Worm (Caenorhabditis elegans) whole organism, L1 larva: Measurements from ENCODE around the gene mrpl-11.
A peak's percentile ranks its signal among the peaks of the same experiment; 100 is the strongest.

Experiments
- C04F5.9 ChIP-seq: sonication (generic microtip); optimal IDR thresholded peaks from 2 replicates; lab custom pipeline; 2016; ENCODE audit warnings: missing genetic modification characterization, missing compliant biosample characterization
- C34B4.2 ChIP-seq: sonication (generic microtip); optimal IDR thresholded peaks from 2 replicates; lab custom pipeline; 2017; ENCODE audit warnings: mild to moderate bottlenecking, missing genetic modification characterization, missing compliant biosample characterization
- F16B12.6 ChIP-seq: fragments of 150-350 bp; optimal IDR thresholded peaks from 2 replicates; lab custom pipeline; 2014; ENCODE audit warnings: missing biosample characterization, missing genetic modification characterization
- aha-1 ChIP-seq: fragments of 150-350 bp; optimal IDR thresholded peaks from 2 replicates; lab custom pipeline; 2014; ENCODE audit warnings: missing biosample characterization, missing genetic modification characterization
- alr-1 ChIP-seq: fragments of 200-800 bp; sonication (Bioruptor generic); optimal IDR thresholded peaks from 2 replicates; lab custom pipeline; 2018; ENCODE audit warnings: borderline replicate concordance, mild to moderate bottlenecking, missing genetic modification characterization, missing compliant biosample characterization
- ama-1 ChIP-seq: fragments of 150-350 bp; optimal IDR thresholded peaks from 2 replicates; lab custom pipeline; 2014
- ceh-63 ChIP-seq: fragments of 200-800 bp; sonication (Bioruptor generic); optimal IDR thresholded peaks from 2 replicates; lab custom pipeline; 2018; ENCODE audit warnings: mild to moderate bottlenecking, missing genetic modification characterization, missing compliant biosample characterization
- ceh-8 ChIP-seq: fragments of 200-800 bp; sonication (Bioruptor generic); optimal IDR thresholded peaks from 2 replicates; lab custom pipeline; 2018; ENCODE audit warnings: mild to moderate bottlenecking, missing genetic modification characterization, moderate library complexity, missing compliant biosample characterization
- ceh-82 ChIP-seq, 3 experiments: fragments of 150-350 bp in 1 of 3; sonication (generic microtip) in 2 of 3; optimal IDR thresholded peaks; 2 replicates each; lab custom pipeline; 2014 to 2017; ENCODE audit warnings: missing biosample characterization in 3 of 3, missing genetic modification characterization in 3 of 3
- ceh-88 ChIP-seq: fragments of 200-800 bp; sonication (Bioruptor generic); IDR thresholded peaks from 2 replicates; pipeline ENCODE4 v1.3.6; 2022; ENCODE audit warnings: missing genetic modification characterization, missing compliant biosample characterization
- dpl-1 ChIP-seq, 3 experiments: fragments of 150-350 bp in 2 of 3; sonication (generic microtip) in 1 of 3; optimal IDR thresholded peaks; 2 replicates each; lab custom pipeline; 2014 to 2017; ENCODE audit warnings: missing biosample characterization in 3 of 3, missing genetic modification characterization in 3 of 3, missing genetic modification reagents in 3 of 3
- dsc-1 ChIP-seq: sonication (generic microtip); optimal IDR thresholded peaks from 2 replicates; lab custom pipeline; 2016; ENCODE audit warnings: mild to moderate bottlenecking, missing genetic modification characterization, missing compliant biosample characterization
- efl-1 ChIP-seq, 4 experiments: fragments of 150-350 bp; optimal IDR thresholded peaks in 3 of 4; peaks in 1 of 4; 1 replicate in 1 of 4; 2 replicates in 3 of 4; lab custom pipeline; 2014; ENCODE audit warnings: missing biosample characterization in 2 of 4, missing genetic modification characterization in 2 of 4, missing genetic modification reagents in 2 of 4
- efl-3 ChIP-seq: fragments of 200-800 bp; sonication (Bioruptor generic); optimal IDR thresholded peaks from 2 replicates; lab custom pipeline; 2018; ENCODE audit warnings: mild to moderate bottlenecking, missing genetic modification characterization, missing compliant biosample characterization
- egl-27 ChIP-seq, 2 experiments: fragments of 150-350 bp in 1 of 2; sonication (generic microtip); optimal IDR thresholded peaks; 3 replicates each; lab custom pipeline; 2017 to 2018; ENCODE audit warnings: missing biosample characterization in 2 of 2, missing genetic modification characterization in 2 of 2, missing genetic modification reagents in 2 of 2
- elt-2 ChIP-seq: sonication (generic microtip); optimal IDR thresholded peaks from 2 replicates; lab custom pipeline; 2016; ENCODE audit warnings: missing genetic modification characterization, mild to moderate bottlenecking, inconsistent platforms, missing compliant biosample characterization, missing genetic modification reagents
- ets-5 ChIP-seq: fragments of 200-800 bp; sonication (Bioruptor generic); IDR thresholded peaks from 2 replicates; pipeline ENCODE4 v1.3.6; 2022; ENCODE audit warnings: missing genetic modification characterization, missing compliant biosample characterization
- fkh-10 ChIP-seq: sonication (generic microtip); optimal IDR thresholded peaks from 2 replicates; lab custom pipeline; 2017; ENCODE audit warnings: missing biosample characterization, missing genetic modification reagents, missing genetic modification characterization
- fkh-8 ChIP-seq: sonication (generic microtip); optimal IDR thresholded peaks from 2 replicates; lab custom pipeline; 2016; ENCODE audit warnings: mild to moderate bottlenecking, missing genetic modification characterization, missing compliant biosample characterization
- hlh-17 ChIP-seq: fragments of 200-800 bp; sonication (Bioruptor generic); optimal IDR thresholded peaks from 2 replicates; lab custom pipeline; 2018; ENCODE audit warnings: missing genetic modification characterization, mild to moderate bottlenecking, missing compliant biosample characterization, moderate library complexity, borderline replicate concordance
- hlh-4 ChIP-seq: sonication (generic microtip); optimal IDR thresholded peaks from 2 replicates; lab custom pipeline; 2016; ENCODE audit warnings: mild to moderate bottlenecking, missing genetic modification characterization, missing compliant biosample characterization
- hpl-2 ChIP-seq: fragments of 150-350 bp; optimal IDR thresholded peaks from 2 replicates; lab custom pipeline; 2014; ENCODE audit warnings: missing biosample characterization, missing genetic modification reagents, missing genetic modification characterization
- irx-1 ChIP-seq: sonication (generic microtip); optimal IDR thresholded peaks from 2 replicates; lab custom pipeline; 2016; ENCODE audit warnings: missing genetic modification characterization, missing compliant biosample characterization
- jun-1 ChIP-seq: fragments of 150-350 bp; optimal IDR thresholded peaks from 2 replicates; lab custom pipeline; 2014; ENCODE audit warnings: missing biosample characterization, missing genetic modification reagents, missing genetic modification characterization
- lin-13 ChIP-seq: fragments of 150-350 bp; optimal IDR thresholded peaks from 2 replicates; lab custom pipeline; 2014; ENCODE audit warnings: missing biosample characterization, missing genetic modification reagents, missing genetic modification characterization
- lin-15B ChIP-seq: fragments of 150-350 bp; sonication (generic microtip); optimal IDR thresholded peaks from 3 replicates; lab custom pipeline; 2014; ENCODE audit warnings: missing biosample characterization, missing genetic modification characterization
- lin-35 ChIP-seq, 2 experiments: fragments of 150-350 bp; optimal IDR thresholded peaks; 2 replicates each; lab custom pipeline; 2014; ENCODE audit warnings: missing biosample characterization in 2 of 2, missing genetic modification characterization in 2 of 2, missing genetic modification reagents in 2 of 2
- lin-39 ChIP-seq: fragments of 150-350 bp; optimal IDR thresholded peaks from 2 replicates; lab custom pipeline; 2014; ENCODE audit warnings: missing biosample characterization, missing genetic modification reagents, missing genetic modification characterization
- lir-3 ChIP-seq: sonication (generic microtip); optimal IDR thresholded peaks from 2 replicates; lab custom pipeline; 2016; ENCODE audit warnings: mild to moderate bottlenecking, missing genetic modification characterization, moderate library complexity, missing compliant biosample characterization; ENCODE audit not compliant: poor library complexity
- lsy-2 ChIP-seq, 2 experiments: fragments of 150-350 bp; optimal IDR thresholded peaks; 2 replicates each; lab custom pipeline; 2014; ENCODE audit warnings: missing biosample characterization in 2 of 2, missing genetic modification characterization in 2 of 2
- mdl-1 ChIP-seq, 2 experiments: fragments of 150-350 bp; optimal IDR thresholded peaks; 2 replicates each; lab custom pipeline; 2014 to 2017; ENCODE audit warnings: missing biosample characterization in 2 of 2, missing genetic modification characterization in 2 of 2, inconsistent platforms in 1 of 2
- mef-2 ChIP-seq: fragments of 150-350 bp; optimal IDR thresholded peaks from 2 replicates; lab custom pipeline; 2014; ENCODE audit warnings: missing biosample characterization, missing genetic modification characterization
- mep-1 ChIP-seq: fragments of 150-350 bp; optimal IDR thresholded peaks from 2 replicates; lab custom pipeline; 2014; ENCODE audit warnings: missing biosample characterization, missing genetic modification characterization
- nhr-12 ChIP-seq: sonication (generic microtip); optimal IDR thresholded peaks from 2 replicates; lab custom pipeline; 2017; ENCODE audit warnings: missing biosample characterization, missing genetic modification characterization
- nhr-19 ChIP-seq: fragments of 200-800 bp; sonication (Bioruptor generic); conservative IDR thresholded peaks from 2 replicates; pipeline ENCODE4 v1.3.6; 2022; ENCODE audit warnings: missing genetic modification characterization, missing compliant biosample characterization
- nhr-20 ChIP-seq: sonication (generic microtip); optimal IDR thresholded peaks from 2 replicates; lab custom pipeline; 2016; ENCODE audit warnings: mild to moderate bottlenecking, missing genetic modification characterization, missing compliant biosample characterization
- nhr-237 ChIP-seq: fragments of 150-350 bp; optimal IDR thresholded peaks from 2 replicates; lab custom pipeline; 2014; ENCODE audit warnings: missing biosample characterization, missing genetic modification characterization
- nhr-28 ChIP-seq: fragments of 150-350 bp; optimal IDR thresholded peaks from 2 replicates; lab custom pipeline; 2014; ENCODE audit warnings: missing biosample characterization, missing genetic modification characterization
- nhr-47 ChIP-seq: sonication (generic microtip); optimal IDR thresholded peaks from 2 replicates; lab custom pipeline; 2016; ENCODE audit warnings: mild to moderate bottlenecking, missing genetic modification characterization, moderate library complexity, missing compliant biosample characterization
- nhr-77 ChIP-seq: fragments of 150-350 bp; optimal IDR thresholded peaks from 2 replicates; lab custom pipeline; 2014; ENCODE audit warnings: missing biosample characterization, missing genetic modification characterization
- nhr-84 ChIP-seq: sonication (generic microtip); optimal IDR thresholded peaks from 2 replicates; lab custom pipeline; 2017; ENCODE audit warnings: missing biosample characterization, missing genetic modification characterization
- nhr-90 ChIP-seq: sonication (generic microtip); optimal IDR thresholded peaks from 2 replicates; lab custom pipeline; 2016; ENCODE audit warnings: mild to moderate bottlenecking, missing genetic modification characterization, missing compliant biosample characterization; ENCODE audit not compliant: poor library complexity
- snpc-4 ChIP-seq: fragments of 150-350 bp; optimal IDR thresholded peaks from 2 replicates; lab custom pipeline; 2014; ENCODE audit warnings: missing biosample characterization, missing genetic modification characterization
- sptf-1 ChIP-seq: fragments of 150-350 bp; optimal IDR thresholded peaks from 2 replicates; lab custom pipeline; 2014; ENCODE audit warnings: missing biosample characterization, missing genetic modification characterization
- unc-130 ChIP-seq: fragments of 150-350 bp; optimal IDR thresholded peaks from 2 replicates; lab custom pipeline; 2017; ENCODE audit warnings: missing biosample characterization, missing genetic modification characterization, inconsistent platforms
- unc-86 ChIP-seq: sonication (generic microtip); optimal IDR thresholded peaks from 2 replicates; lab custom pipeline; 2016; ENCODE audit warnings: missing genetic modification characterization, missing compliant biosample characterization
- unc-98 ChIP-seq: fragments of 200-800 bp; sonication (Bioruptor generic); IDR thresholded peaks from 2 replicates; pipeline ENCODE4 v1.3.6; 2022; ENCODE audit warnings: missing genetic modification characterization, missing compliant biosample characterization
- xbp-1 ChIP-seq: sonication (generic microtip); optimal IDR thresholded peaks from 2 replicates; lab custom pipeline; 2016; ENCODE audit warnings: missing genetic modification characterization, missing compliant biosample characterization
- zag-1 ChIP-seq: fragments of 150-350 bp; optimal IDR thresholded peaks from 2 replicates; lab custom pipeline; 2014; ENCODE audit warnings: missing biosample characterization, missing genetic modification characterization
- ztf-11 ChIP-seq, 2 experiments: sonication (generic microtip); optimal IDR thresholded peaks; 2 replicates each; lab custom pipeline; 2016 to 2017; ENCODE audit warnings: missing genetic modification characterization in 2 of 2, missing biosample characterization in 1 of 2, missing compliant biosample characterization in 1 of 2
- ztf-4 ChIP-seq: fragments of 150-350 bp; optimal IDR thresholded peaks from 2 replicates; lab custom pipeline; 2014; ENCODE audit warnings: missing biosample characterization, missing genetic modification characterization

Gene mrpl-11

ce11 chrIII:8739126-8739525, 21.7 kb downstream of the mrpl-11 start (continued):
- TF ChIP-seq nhr-237 (no peak), lin-13 (GFP tag; lab: Kevin White, UChicago) (no peak), alr-1 (tag; lab: Kevin White, UChicago) (no peak), aha-1 (tag; lab: Kevin White, UChicago) (no peak), jun-1 (peak; percentile 28), efl-3 (no peak), ceh-63 (GFP tag; lab: Kevin White, UChicago) (no peak), ceh-88 (GFP tag; lab: Robert Waterston, UW) (no peak), nhr-47 (tag; lab: Kevin White, UChicago) (peak; percentile 10), unc-98 (GFP tag; lab: Robert Waterston, UW) (no peak), lin-15B (tag; lab: Kevin White, UChicago) (no peak), fkh-8 (tag; lab: Kevin White, UChicago) (no peak), ztf-4 (no peak), lsy-2 (tag; optimal IDR thresholded peaks at IDR 0.05; lab: Kevin White, UChicago) (peak in 1 of 2 experiments; percentile 43), hpl-2 (GFP tag; lab: Kevin White, UChicago) (no peak), irx-1 (tag; lab: Kevin White, UChicago) (no peak), egl-27 (tag; optimal IDR thresholded peaks at IDR 0.05; lab: Kevin White, UChicago) (no peak), lir-3 (no peak), zag-1 (tag; lab: Kevin White, UChicago) (no peak), nhr-84 (tag; lab: Kevin White, UChicago) (no peak), elt-2 (tag; lab: Kevin White, UChicago) (peak; percentile 82), nhr-90 (tag; lab: Kevin White, UChicago) (peak; percentile 54), nhr-20 (tag; lab: Kevin White, UChicago) (peak; percentile 72), sptf-1 (tag; lab: Kevin White, UChicago) (no peak), ets-5 (GFP tag; lab: Robert Waterston, UW) (no peak), mep-1 (tag; lab: Kevin White, UChicago) (peak; percentile 5), nhr-28 (tag; lab: Kevin White, UChicago) (no peak), lin-39 (tag; lab: Kevin White, UChicago) (no peak), nhr-19 (GFP tag; lab: Robert Waterston, UW) (peak; percentile 30; the same call in 1 of the 2 replicates), lin-35 (GFP tag; optimal IDR thresholded peaks at IDR 0.05; lab: Kevin White, UChicago) (peak in 1 of 2 experiments; percentile 77), nhr-12 (tag; lab: Kevin White, UChicago) (no peak)

- TF ChIP-seq lin-39 (tag; lab: Kevin White, UChicago) (no peak), ceh-82 (tag; optimal IDR thresholded peaks at IDR 0.05; lab: Kevin White, UChicago) (no peak), hlh-4 (tag; lab: Kevin White, UChicago) (no peak), hpl-2 (GFP tag; lab: Kevin White, UChicago) (no peak), mdl-1 (tag; optimal IDR thresholded peaks at IDR 0.05; lab: Kevin White, UChicago) (peak in 1 of 2 experiments; percentile 27), dpl-1 (GFP tag; optimal IDR thresholded peaks at IDR 0.05; lab: Kevin White, UChicago) (peak in 1 of 3 experiments; percentile 3), lin-15B (tag; lab: Kevin White, UChicago) (no peak), fkh-10 (GFP tag; lab: Kevin White, UChicago) (no peak), unc-86 (tag; lab: Kevin White, UChicago) (no peak), snpc-4 (tag; lab: Kevin White, UChicago) (no peak), F16B12.6 (tag; lab: Kevin White, UChicago) (no peak), nhr-77 (tag; lab: Kevin White, UChicago) (no peak), lir-3 (no peak), ama-1 (lab: Kevin White, UChicago) (no peak), hlh-17 (GFP tag; lab: Kevin White, UChicago) (no peak), ceh-8 (GFP tag; lab: Kevin White, UChicago) (no peak), C34B4.2 (no peak), efl-1 (optimal IDR thresholded peaks at IDR 0.05; lab: Kevin White, UChicago) (peak in 1 of 2 experiments; percentile 10), efl-1 (GFP tag; optimal IDR thresholded peaks at IDR 0.05 in 1 of 2; lab: Kevin White, UChicago) (peak; percentile 3 to 84), egl-27 (tag; optimal IDR thresholded peaks at IDR 0.05; lab: Kevin White, UChicago) (no peak), unc-98 (GFP tag; lab: Robert Waterston, UW) (no peak), unc-130 (tag; lab: Kevin White, UChicago) (no peak), dsc-1 (tag; lab: Kevin White, UChicago) (no peak), ztf-11 (tag; optimal IDR thresholded peaks at IDR 0.05; lab: Kevin White, UChicago) (no peak), C04F5.9 (no peak), ceh-88 (GFP tag; lab: Robert Waterston, UW) (no peak), lin-13 (GFP tag; lab: Kevin White, UChicago) (no peak), xbp-1 (tag; lab: Kevin White, UChicago) (no peak), mef-2 (tag; lab: Kevin White, UChicago) (no peak)
These were observed 22.3 kb downstream of the mrpl-11 start for ce11 chrIII:8739786-8740185.
